Fruit fly (Drosophila melanogaster): ENCODE results near the gene CG3982.

CG3982 gene

DNA sequence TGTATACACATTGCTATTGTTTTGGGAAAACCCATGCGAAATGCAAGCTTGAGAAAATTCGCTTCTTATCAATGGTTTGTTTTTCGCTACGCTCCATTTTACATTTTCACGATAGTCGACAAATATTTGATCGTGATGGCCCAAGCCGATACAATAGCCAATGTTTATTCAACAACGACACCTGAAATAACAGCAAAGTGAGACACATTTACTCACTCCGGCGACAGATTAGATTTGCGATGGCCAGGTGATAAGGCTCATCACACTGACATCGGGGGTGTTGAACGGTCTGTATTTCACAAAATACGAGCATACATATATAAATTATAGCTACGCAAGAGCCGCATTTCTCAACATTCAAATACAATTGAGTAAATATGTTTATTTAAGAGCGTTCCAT is 20.0 kb downstream of the CG3982 start (continued):
- peak; percentile 62 for TF ChIP-seq CG12104 (GFP tag; optimal IDR thresholded peaks at IDR 0.05)
- TF ChIP-seq CG30020 (tag; optimal IDR thresholded peaks at IDR 0.05) = no peak
- peak; percentile 9 for TF ChIP-seq CHES-1-like (GFP tag; optimal IDR thresholded peaks at IDR 0.05)
- no peak for TF ChIP-seq CG6791 (GFP tag; IDR thresholded peaks at IDR 0.05; ENCODE audit: partially characterized antibody)
- peak; percentile 94 for TF ChIP-seq gro (GFP tag; optimal IDR thresholded peaks at IDR 0.05)
- peak; percentile 42 for TF ChIP-seq twi (tag; optimal IDR thresholded peaks at IDR 0.05)
- no peak for TF ChIP-seq Abd-B (GFP tag; optimal IDR thresholded peaks at IDR 0.05)
- TF ChIP-seq CG34376 (GFP tag; optimal IDR thresholded peaks at IDR 0.05) = peak; percentile 75
- no peak for TF ChIP-seq CG4282 (GFP tag; optimal IDR thresholded peaks at IDR 0.05)
- no peak for TF ChIP-seq NC2α (GFP tag; optimal IDR thresholded peaks at IDR 0.05)
- TF ChIP-seq wdn (GFP tag; IDR thresholded peaks at IDR 0.05) = 0 out of 2 replicates have a peak, but pooled peaks have one; percentile 28
- no peak for TF ChIP-seq prd (optimal IDR thresholded peaks at IDR 0.05)
- no peak for TF ChIP-seq prd (GFP tag; IDR thresholded peaks at IDR 0.05)
- TF ChIP-seq CG8765 (GFP tag; IDR thresholded peaks at IDR 0.05) = no peak
- TF ChIP-seq hth (optimal IDR thresholded peaks at IDR 0.05) = no peak
- TF ChIP-seq btn (GFP tag; optimal IDR thresholded peaks at IDR 0.05) = no peak
- peak; percentile 43 for TF ChIP-seq CG7928 (GFP tag; optimal IDR thresholded peaks at IDR 0.05)
- TF ChIP-seq CG4424 (GFP tag; optimal IDR thresholded peaks at IDR 0.05) = peak; percentile 24
- TF ChIP-seq ato (GFP tag; IDR thresholded peaks at IDR 0.05; ENCODE audit: partially characterized antibody) = no peak
- peak; percentile 63 for TF ChIP-seq onecut (GFP tag; IDR thresholded peaks at IDR 0.05)
- no peak; the same call in 2 of the 3 replicates for TF ChIP-seq tgo (GFP tag; IDR thresholded peaks at IDR 0.05)
- peak; percentile 34 for TF ChIP-seq CG6254 (GFP tag; optimal IDR thresholded peaks at IDR 0.05)
- TF ChIP-seq Rfx (GFP tag; IDR thresholded peaks at IDR 0.05) = peak; percentile 69
- TF ChIP-seq jing (GFP tag; optimal IDR thresholded peaks at IDR 0.05) = no peak
- TF ChIP-seq hbn (GFP tag; IDR thresholded peaks at IDR 0.05; ENCODE audit: partially characterized antibody) = no peak
- 0 out of 2 replicates have a peak, but pooled peaks have one; percentile 38 for TF ChIP-seq CG5953 (GFP tag; IDR thresholded peaks at IDR 0.05)
- peak; percentile 11 for TF ChIP-seq CG2116 (GFP tag; optimal IDR thresholded peaks at IDR 0.05)
- 0 out of 2 replicates have a peak, but pooled peaks have one; percentile 31 for TF ChIP-seq Nf-YA (GFP tag; IDR thresholded peaks at IDR 0.05)
- peak; percentile 25 for TF ChIP-seq pnt (GFP tag; optimal IDR thresholded peaks at IDR 0.05)
- peak; percentile 46 for TF ChIP-seq CG18262 (tag; optimal IDR thresholded peaks at IDR 0.05)
- TF ChIP-seq CG9932 (GFP tag; IDR thresholded peaks at IDR 0.05) = no peak
- peak; percentile 92 for TF ChIP-seq mirr (GFP tag; optimal IDR thresholded peaks at IDR 0.05)
- peak; percentile 82 for TF ChIP-seq luna (GFP tag; optimal IDR thresholded peaks at IDR 0.05)
- TF ChIP-seq CG14860 (GFP tag; IDR thresholded peaks at IDR 0.05; ENCODE audit: partially characterized antibody) = no peak
- TF ChIP-seq CG6765 (GFP tag; optimal IDR thresholded peaks at IDR 0.05) = peak; percentile 89
- peak; percentile 1 for TF ChIP-seq Sox102F (GFP tag; optimal IDR thresholded peaks at IDR 0.05)
- TF ChIP-seq Camta (GFP tag; optimal IDR thresholded peaks at IDR 0.05) = peak; percentile 68
- TF ChIP-seq gcm (GFP tag; optimal IDR thresholded peaks at IDR 0.05) = peak; percentile 18
- peak; percentile 55; the same call in 2 of the 3 replicates for TF ChIP-seq so (GFP tag; IDR thresholded peaks at IDR 0.05)
- peak; percentile 26; the same call in 1 of the 2 replicates for TF ChIP-seq Ptx1 (GFP tag; IDR thresholded peaks at IDR 0.05)
- TF ChIP-seq GATAe (GFP tag; conservative IDR thresholded peaks at IDR 0.05) = peak; percentile 23; the same call in 1 of the 2 replicates
- no peak for TF ChIP-seq Mad (GFP tag; optimal IDR thresholded peaks at IDR 0.05)
- peak; percentile 56 for TF ChIP-seq CG8359 (GFP tag; optimal IDR thresholded peaks at IDR 0.05; ENCODE audit: borderline replicate concordance)
- peak; percentile 87 for TF ChIP-seq CG15011 (GFP tag; optimal IDR thresholded peaks at IDR 0.05)
- TF ChIP-seq MBD-R2 (GFP tag; IDR thresholded peaks at IDR 0.05) = peak; percentile 51; the same call in 1 of the 2 replicates
- 0 out of 3 replicates have a peak, but pooled peaks have one; percentile 47 for TF ChIP-seq sr (GFP tag; IDR thresholded peaks at IDR 0.05)
- peak; percentile 59 for TF ChIP-seq D19B (GFP tag; optimal IDR thresholded peaks at IDR 0.05)
- TF ChIP-seq Ets97D (GFP tag; optimal IDR thresholded peaks at IDR 0.05) = no peak
- no peak for TF ChIP-seq Mrtf (GFP tag; IDR thresholded peaks at IDR 0.05)
- peak; percentile 65 for TF ChIP-seq bcd (GFP tag; optimal IDR thresholded peaks at IDR 0.05)
- TF ChIP-seq Vsx1 (GFP tag; optimal IDR thresholded peaks at IDR 0.05) = peak; percentile 83

Data from whole organism, embryonic.